Worm (Caenorhabditis elegans): ENCODE data around the gene H20J04.9.

Gene H20J04.9

ce11 chrII:4316011-4316410 lies 35.0 kb upstream of the H20J04.9 start, which contains the start of gene srw-40:
srw-40 (minus strand) TSS chrII:4316111.
- TF ChIP-seq fkh-10 (GFP tag; optimal IDR thresholded peaks at IDR 0.05): no peak
- TF ChIP-seq elt-3 (tag; optimal IDR thresholded peaks at IDR 0.05): no peak
- TF ChIP-seq elt-2 (tag; optimal IDR thresholded peaks at IDR 0.05): no peak
- TF ChIP-seq R02D3.7 (tag; optimal IDR thresholded peaks at IDR 0.05): no peak
- no peak for TF ChIP-seq fkh-2 (tag; optimal IDR thresholded peaks at IDR 0.05)
- TF ChIP-seq ceh-9 (tag; optimal IDR thresholded peaks at IDR 0.05): no peak
- TF ChIP-seq nhr-28 (tag; optimal IDR thresholded peaks at IDR 0.05): no peak
- no peak for TF ChIP-seq lsy-12 (tag; optimal IDR thresholded peaks at IDR 0.05)

ce11 chrII:4319537-4320019 lies 31.4 kb upstream of the H20J04.9 start, which contains the start of gene Y52E8A.6:
Y52E8A.6 (minus strand) TSS chrII:4319969.
- TF ChIP-seq pqm-1 (tag; optimal IDR thresholded peaks at IDR 0.05) (no peak), eor-1 (tag; optimal IDR thresholded peaks at IDR 0.05) (no peak), egl-27 (tag; optimal IDR thresholded peaks at IDR 0.05) (no peak), nhr-77 (tag; optimal IDR thresholded peaks at IDR 0.05) (no peak), zag-1 (tag; optimal IDR thresholded peaks at IDR 0.05) (no peak), sea-2 (GFP tag; optimal IDR thresholded peaks at IDR 0.05) (no peak), ztf-4 (tag; optimal IDR thresholded peaks at IDR 0.05) (no peak), fos-1 (tag; optimal IDR thresholded peaks at IDR 0.05) (no peak), ceh-16 (tag; optimal IDR thresholded peaks at IDR 0.05) (no peak), tbx-2 (tag; optimal IDR thresholded peaks at IDR 0.05) (no peak), jun-1 (tag; optimal IDR thresholded peaks at IDR 0.05) (no peak), hmg-11 (tag; optimal IDR thresholded peaks at IDR 0.05) (no peak), unc-62 (GFP tag; optimal IDR thresholded peaks at IDR 0.05) (no peak), ama-1 (optimal IDR thresholded peaks at IDR 0.05) (no peak), aly-2 (tag; optimal IDR thresholded peaks at IDR 0.05) (no peak), ZK546.5 (tag; optimal IDR thresholded peaks at IDR 0.05) (no peak), fkh-10 (GFP tag; optimal IDR thresholded peaks at IDR 0.05) (no peak), nhr-12 (tag; optimal IDR thresholded peaks at IDR 0.05) (no peak), nhr-25 (tag; optimal IDR thresholded peaks at IDR 0.05) (no peak)

- TF ChIP-seq nfya-1 (tag; optimal IDR thresholded peaks at IDR 0.05; ENCODE audit: insufficient read depth): no peak
- no peak for TF ChIP-seq elt-1 (tag; optimal IDR thresholded peaks at IDR 0.05)
- TF ChIP-seq mdl-1 (tag; optimal IDR thresholded peaks at IDR 0.05): no peak
- no peak for TF ChIP-seq nhr-67 (tag; optimal IDR thresholded peaks at IDR 0.05)
- TF ChIP-seq fos-1 (tag; optimal IDR thresholded peaks at IDR 0.05): no peak
- TF ChIP-seq lin-15B (tag; optimal IDR thresholded peaks at IDR 0.05): no peak
- no peak for TF ChIP-seq mml-1 (tag; optimal IDR thresholded peaks at IDR 0.05)
- no peak for TF ChIP-seq fkh-10 (GFP tag; optimal IDR thresholded peaks at IDR 0.05)
- TF ChIP-seq nhr-237 (tag; optimal IDR thresholded peaks at IDR 0.05): no peak
- no peak for TF ChIP-seq snpc-4 (tag; optimal IDR thresholded peaks at IDR 0.05)
- no peak for TF ChIP-seq sea-2 (GFP tag; optimal IDR thresholded peaks at IDR 0.05)
- TF ChIP-seq aly-2 (tag; optimal IDR thresholded peaks at IDR 0.05): no peak
- TF ChIP-seq tbx-2 (tag; optimal IDR thresholded peaks at IDR 0.05): no peak
- no peak for TF ChIP-seq hmg-11 (tag; optimal IDR thresholded peaks at IDR 0.05)
Measured at ce11 chrII:4320455-4320854, 30.5 kb upstream of the H20J04.9 start, which contains the start of gene Y52E8A.2. Y52E8A.2 (plus strand) TSS chrII:4320836.

ce11 chrII:4321766-4322165 lies 29.2 kb upstream of the H20J04.9 start, which contains the start of gene Y52E8A.1:
Y52E8A.1 (plus strand) TSS chrII:4322066.
- TF ChIP-seq ceh-9 (tag; optimal IDR thresholded peaks at IDR 0.05) (no peak), nhr-23 (tag; optimal IDR thresholded peaks at IDR 0.05) (no peak), lsy-12 (tag; optimal IDR thresholded peaks at IDR 0.05) (no peak), elt-1 (tag; optimal IDR thresholded peaks at IDR 0.05) (no peak), skn-1 (tag; optimal IDR thresholded peaks at IDR 0.05) (no peak), egl-27 (tag; optimal IDR thresholded peaks at IDR 0.05) (no peak), ceh-16 (tag; optimal IDR thresholded peaks at IDR 0.05) (no peak), ama-1 (optimal IDR thresholded peaks at IDR 0.05) (no peak), daf-12 (tag; optimal IDR thresholded peaks at IDR 0.05) (no peak), lin-15B (tag; optimal IDR thresholded peaks at IDR 0.05) (no peak), sea-2 (GFP tag; optimal IDR thresholded peaks at IDR 0.05) (no peak), pqm-1 (tag; optimal IDR thresholded peaks at IDR 0.05) (no peak), nhr-12 (tag; optimal IDR thresholded peaks at IDR 0.05) (no peak), egl-5 (tag; optimal IDR thresholded peaks at IDR 0.05) (no peak), ztf-4 (tag; optimal IDR thresholded peaks at IDR 0.05) (no peak), mml-1 (tag; optimal IDR thresholded peaks at IDR 0.05) (no peak), nhr-76 (tag; optimal IDR thresholded peaks at IDR 0.05) (no peak), nhr-11 (tag; optimal IDR thresholded peaks at IDR 0.05) (no peak)
